Worm (Caenorhabditis elegans) whole organism, young adult: Measurements from ENCODE around the gene fbxa-208.

Experiments
- B0019.2 ChIP-seq: fragments of 200-800 bp; sonication (Bioruptor generic); conservative IDR thresholded peaks from 2 replicates; pipeline ENCODE4 v1.3.6; 2022; ENCODE audit warnings: missing genetic modification reagents, missing genetic modification characterization, missing compliant biosample characterization
- D2030.7 ChIP-seq: fragments of 200-800 bp; sonication (Bioruptor generic); IDR thresholded peaks from 2 replicates; pipeline ENCODE4 v1.3.6; 2022; ENCODE audit warnings: missing genetic modification reagents, missing genetic modification characterization, missing compliant biosample characterization
- F22D6.2 ChIP-seq: sonication (generic microtip); optimal IDR thresholded peaks from 2 replicates; lab custom pipeline; 2016; ENCODE audit warnings: mild to moderate bottlenecking, missing genetic modification characterization, missing compliant biosample characterization
- F23B12.7 ChIP-seq: sonication (generic microtip); optimal IDR thresholded peaks from 2 replicates; lab custom pipeline; 2017; ENCODE audit warnings: missing genetic modification characterization, mild to moderate bottlenecking, missing compliant biosample characterization, antibody characterized with exemption, moderate library complexity; ENCODE audit not compliant: insufficient read depth
- F39B2.1 ChIP-seq: fragments of 200-800 bp; sonication (Bioruptor generic); IDR thresholded peaks from 2 replicates; pipeline ENCODE4 v1.3.6; 2022; ENCODE audit warnings: missing genetic modification reagents, missing genetic modification characterization, missing compliant biosample characterization
- Y53F4B.3 ChIP-seq: fragments of 200-800 bp; sonication (Bioruptor generic); IDR thresholded peaks from 2 replicates; pipeline ENCODE4 v1.3.6; 2022; ENCODE audit warnings: missing genetic modification reagents, missing genetic modification characterization, missing compliant biosample characterization
- attf-5 ChIP-seq: fragments of 200-800 bp; sonication (Bioruptor generic); optimal IDR thresholded peaks from 2 replicates; lab custom pipeline; 2018; ENCODE audit warnings: mild to moderate bottlenecking, missing genetic modification characterization, missing compliant biosample characterization
- cebp-1 ChIP-seq, 2 experiments: fragments of 200-800 bp in 1 of 2; sonication (Bioruptor generic) in 1 of 2; sonication (generic microtip) in 1 of 2; IDR thresholded peaks in 1 of 2; optimal IDR thresholded peaks in 1 of 2; 2 replicates each; pipeline versions ENCODE4 v1.3.6 to Lab custom; 2017 to 2022; ENCODE audit warnings: missing compliant biosample characterization in 2 of 2, missing genetic modification characterization in 2 of 2, mild to moderate bottlenecking in 1 of 2, missing genetic modification reagents in 1 of 2, moderate library complexity in 1 of 2
- ceh-40 ChIP-seq: fragments of 200-800 bp; sonication (Bioruptor generic); IDR thresholded peaks from 2 replicates; pipeline ENCODE4 v1.3.6; 2022; ENCODE audit warnings: missing genetic modification characterization, missing compliant biosample characterization
- chd-7 ChIP-seq: sonication (generic microtip); optimal IDR thresholded peaks from 2 replicates; lab custom pipeline; 2016; ENCODE audit warnings: mild to moderate bottlenecking, missing genetic modification characterization, moderate library complexity, missing compliant biosample characterization
- dpff-1 ChIP-seq: sonication (generic microtip); optimal IDR thresholded peaks from 2 replicates; lab custom pipeline; 2017; ENCODE audit warnings: mild to moderate bottlenecking, missing genetic modification characterization, missing compliant biosample characterization
- fkh-3 ChIP-seq: sonication (generic microtip); optimal IDR thresholded peaks from 2 replicates; lab custom pipeline; 2016; ENCODE audit warnings: mild to moderate bottlenecking, missing genetic modification characterization, missing compliant biosample characterization
- him-1 ChIP-seq: sonication (generic microtip); optimal IDR thresholded peaks from 2 replicates; lab custom pipeline; 2016; ENCODE audit warnings: missing genotype, missing genetic modification reagents, missing genetic modification characterization, missing compliant biosample characterization
- hmg-1.2 ChIP-seq: fragments of 200-800 bp; sonication (Bioruptor generic); IDR thresholded peaks from 2 replicates; pipeline ENCODE4 v1.3.6; 2022; ENCODE audit warnings: missing genetic modification reagents, missing genetic modification characterization, missing compliant biosample characterization
- let-607 ChIP-seq, 2 experiments: fragments of 200-800 bp in 1 of 2; sonication (Bioruptor generic) in 1 of 2; sonication (generic microtip) in 1 of 2; optimal IDR thresholded peaks; 2 replicates each; lab custom pipeline; 2016 to 2018; ENCODE audit warnings: mild to moderate bottlenecking in 2 of 2, missing compliant biosample characterization in 2 of 2, missing genetic modification characterization in 2 of 2, moderate library complexity in 2 of 2, missing genotype in 1 of 2
- mcd-1 ChIP-seq: fragments of 200-800 bp; sonication (Bioruptor generic); IDR thresholded peaks from 2 replicates; pipeline ENCODE4 v1.3.6; 2022; ENCODE audit warnings: missing genetic modification reagents, missing genetic modification characterization, missing compliant biosample characterization
- nhr-80 ChIP-seq: sonication (generic microtip); optimal IDR thresholded peaks from 2 replicates; lab custom pipeline; 2016; ENCODE audit warnings: missing genetic modification characterization, missing compliant biosample characterization
- pbrm-1 ChIP-seq: fragments of 200-800 bp; sonication (Bioruptor generic); IDR thresholded peaks from 2 replicates; pipeline ENCODE4 v1.3.6; 2022; ENCODE audit warnings: missing genetic modification reagents, missing genetic modification characterization, missing compliant biosample characterization
- sea-2 ChIP-seq: fragments of 200-800 bp; sonication (Bioruptor generic); IDR thresholded peaks from 2 replicates; pipeline ENCODE4 v1.3.6; 2022; ENCODE audit warnings: missing genetic modification characterization, missing compliant biosample characterization
- snpc-1.1 ChIP-seq: sonication (generic microtip); optimal IDR thresholded peaks from 2 replicates; lab custom pipeline; 2017; ENCODE audit warnings: missing genetic modification characterization, mild to moderate bottlenecking, missing compliant biosample characterization, antibody characterized with exemption, moderate library complexity, missing genotype, missing genetic modification reagents; ENCODE audit not compliant: insufficient read depth
- tbp1 ChIP-seq: fragments of 200-800 bp; sonication (Bioruptor generic); optimal IDR thresholded peaks from 2 replicates; lab custom pipeline; 2018; ENCODE audit warnings: mild to moderate bottlenecking, missing genetic modification characterization, missing compliant biosample characterization
- tbx-9 ChIP-seq: sonication (generic microtip); optimal IDR thresholded peaks from 2 replicates; lab custom pipeline; 2016; ENCODE audit warnings: borderline replicate concordance, missing genetic modification characterization, inconsistent platforms, missing compliant biosample characterization
- xnd-1 ChIP-seq: sonication (generic microtip); optimal IDR thresholded peaks from 2 replicates; lab custom pipeline; 2016; ENCODE audit warnings: missing genotype, missing genetic modification reagents, missing genetic modification characterization, missing compliant biosample characterization
- zfh-2 ChIP-seq: fragments of 200-800 bp; sonication (Bioruptor generic); conservative IDR thresholded peaks from 2 replicates; pipeline ENCODE4 v1.3.6; 2022; ENCODE audit warnings: missing genetic modification reagents, missing genetic modification characterization, missing compliant biosample characterization
- ztf-25 ChIP-seq: fragments of 200-800 bp; sonication (Bioruptor generic); IDR thresholded peaks from 2 replicates; pipeline ENCODE4 v1.3.6; 2022; ENCODE audit warnings: missing genetic modification reagents, missing genetic modification characterization, missing compliant biosample characterization

fbxa-208 gene

ce11 chrIII:1231186-1231585 is 25.4 kb upstream of the fbxa-208 start:
- no peak for TF ChIP-seq tbx-9
- TF ChIP-seq D2030.7 (GFP tag; lab: Robert Waterston, UW): peak; percentile 39; the same call in 1 of the 2 replicates
- peak; percentile 70 for TF ChIP-seq pbrm-1 (GFP tag; lab: Robert Waterston, UW)
- no peak for TF ChIP-seq let-607 (tag; optimal IDR thresholded peaks at IDR 0.05; lab: Kevin White, UChicago)
- 0 out of 2 replicates have a peak, but pooled peaks have one; percentile 23 for TF ChIP-seq zfh-2 (GFP tag; lab: Robert Waterston, UW)

- TF ChIP-seq chd-7 (tag; lab: Kevin White, UChicago): no peak
- no peak for TF ChIP-seq mcd-1
- TF ChIP-seq, all 124 proteins: peak for 0
Observed at ce11 chrIII:1238704-1239103, 17.9 kb upstream of the fbxa-208 start, which contains the start of gene fbxa-61. Gene fbxa-61, plus strand, starts transcription at chrIII:1239048.

- no peak for TF ChIP-seq fkh-3 (tag; lab: Kevin White, UChicago)
- peak; percentile 71; the same call in 1 of the 2 replicates for TF ChIP-seq cebp-1 (GFP tag; IDR thresholded peaks at IDR 0.05; lab: Robert Waterston, UW)
- TF ChIP-seq cebp-1 (tag; optimal IDR thresholded peaks at IDR 0.05; lab: Kevin White, UChicago): peak; percentile 93
- peak; percentile 57 for TF ChIP-seq attf-5 (GFP tag; lab: Kevin White, UChicago)
- no peak for TF ChIP-seq snpc-1.1 (tag; lab: Kevin White, UChicago)
- TF ChIP-seq Y53F4B.3 (GFP tag; lab: Robert Waterston, UW): no peak
- no peak for TF ChIP-seq him-1 (tag; lab: Kevin White, UChicago)
- TF ChIP-seq ztf-25: no peak
- no peak for TF ChIP-seq xnd-1
- peak; percentile 68; the same call in 1 of the 2 replicates for TF ChIP-seq hmg-1.2 (GFP tag; lab: Robert Waterston, UW)
- TF ChIP-seq F39B2.1 (GFP tag; lab: Robert Waterston, UW): no peak
- no peak for TF ChIP-seq B0019.2 (GFP tag; lab: Robert Waterston, UW)
- no peak for TF ChIP-seq F22D6.2 (tag; lab: Kevin White, UChicago)
- TF ChIP-seq sea-2 (GFP tag; lab: Robert Waterston, UW): no peak
Observed at ce11 chrIII:1243199-1243598, 13.4 kb upstream of the fbxa-208 start, which contains the start of gene fbxa-63. Gene fbxa-63, plus strand, starts transcription at chrIII:1243508.

- no peak for TF ChIP-seq dpff-1
- TF ChIP-seq hmg-1.2 (GFP tag; lab: Robert Waterston, UW): peak; percentile 78
Observed at ce11 chrIII:1248335-1248734, 8.3 kb upstream of the fbxa-208 start.

ce11 chrIII:1249111-1249583 is 7.5 kb upstream of the fbxa-208 start, which contains the start of the genes fbxa-76 and fbxa-77:
Gene fbxa-76, minus strand, starts transcription at chrIII:1249161.
Gene fbxa-77, plus strand, starts transcription at chrIII:1249475.
- TF ChIP-seq let-607 (tag; optimal IDR thresholded peaks at IDR 0.05; lab: Kevin White, UChicago) (peak; percentile 19 to 30), hmg-1.2 (GFP tag; lab: Robert Waterston, UW) (peak; percentile 72; the same call in 1 of the 2 replicates), ceh-40 (GFP tag; lab: Robert Waterston, UW) (no peak), nhr-80 (tag; lab: Kevin White, UChicago) (peak; percentile 73), cebp-1 (GFP tag; IDR thresholded peaks at IDR 0.05; lab: Robert Waterston, UW) (no peak), cebp-1 (tag; optimal IDR thresholded peaks at IDR 0.05; lab: Kevin White, UChicago) (peak; percentile 19), attf-5 (GFP tag; lab: Kevin White, UChicago) (peak; percentile 37), F23B12.7 (tag; lab: Kevin White, UChicago) (peak; percentile 5), F22D6.2 (tag; lab: Kevin White, UChicago) (no peak), tbp1 (GFP tag; lab: Kevin White, UChicago) (peak; percentile 7)
- TF ChIP-seq, all 124 proteins: peak for 7
